Fruit fly (Drosophila melanogaster) whole organism, embryonic: Measurements from ENCODE around the gene CG17777.

ENCODE experiments used
- Atf3 ChIP-seq: fragments of 200-800 bp; sonication (Bioruptor generic); optimal IDR thresholded peaks from 3 replicates; lab custom pipeline; 2016; ENCODE audit warnings: missing biosample characterization, missing genetic modification characterization
- Atf6 ChIP-seq: fragments of 200-800 bp; sonication (Bioruptor generic); IDR thresholded peaks from 2 replicates; pipeline ENCODE4 v1.3.6; 2022; ENCODE audit warnings: missing biosample characterization, missing genetic modification characterization
- B-H1 ChIP-seq: fragments of 200-800 bp; sonication (Bioruptor generic); IDR thresholded peaks from 3 replicates; pipeline ENCODE4 v1.3.6; 2022; ENCODE audit warnings: missing biosample characterization, missing genetic modification characterization
- CG11456 ChIP-seq: fragments of 200-800 bp; sonication (Bioruptor generic); IDR thresholded peaks from 3 replicates; pipeline ENCODE4 v1.3.6; 2022; ENCODE audit warnings: missing biosample characterization, missing genetic modification characterization
- CG13123 ChIP-seq: fragments of 200-800 bp; sonication (Bioruptor generic); optimal IDR thresholded peaks from 2 replicates; lab custom pipeline; 2016; ENCODE audit warnings: missing biosample characterization, missing genetic modification characterization
- CG14710 ChIP-seq: fragments of 200-800 bp; sonication (Bioruptor generic); optimal IDR thresholded peaks from 3 replicates; lab custom pipeline; 2019; ENCODE audit warnings: missing biosample characterization, mild to moderate bottlenecking, missing genetic modification characterization, moderate library complexity
- CG17328 ChIP-seq: fragments of 200-800 bp; sonication (Bioruptor generic); IDR thresholded peaks from 2 replicates; pipeline ENCODE4 v1.3.6; 2022; ENCODE audit warnings: missing biosample characterization, missing genetic modification characterization
- CG2678 ChIP-seq: fragments of 200-800 bp; sonication (Bioruptor generic); optimal IDR thresholded peaks from 3 replicates; lab custom pipeline; 2019; ENCODE audit warnings: missing biosample characterization, mild to moderate bottlenecking, missing genetic modification characterization, moderate library complexity
- CG30403 ChIP-seq: fragments of 200-800 bp; sonication (Bioruptor generic); optimal IDR thresholded peaks from 3 replicates; lab custom pipeline; 2016; ENCODE audit warnings: missing biosample characterization, missing genetic modification characterization
- CG3065 ChIP-seq: fragments of 200-800 bp; sonication (Bioruptor generic); optimal IDR thresholded peaks from 2 replicates; lab custom pipeline; 2016; ENCODE audit warnings: missing biosample characterization, missing genetic modification characterization
- CG31365 ChIP-seq: fragments of 200-800 bp; sonication (Bioruptor generic); optimal IDR thresholded peaks from 2 replicates; lab custom pipeline; 2018; ENCODE audit warnings: missing biosample characterization, mild to moderate bottlenecking, missing genetic modification characterization
- CG3838 ChIP-seq: fragments of 200-800 bp; sonication (Bioruptor generic); optimal IDR thresholded peaks from 3 replicates; lab custom pipeline; 2016; ENCODE audit warnings: missing biosample characterization, missing genetic modification characterization
- CG3847 ChIP-seq: fragments of 200-800 bp; sonication (Bioruptor generic); IDR thresholded peaks from 2 replicates; pipeline ENCODE4 v1.3.6; 2022; ENCODE audit warnings: missing biosample characterization, missing genetic modification characterization
- CG42726 ChIP-seq: fragments of 200-800 bp; sonication (Bioruptor generic); IDR thresholded peaks from 2 replicates; pipeline ENCODE4 v1.3.6; 2022; ENCODE audit warnings: missing biosample characterization, missing genetic modification characterization; ENCODE audit not compliant: partially characterized antibody
- CG6175 ChIP-seq: fragments of 200-800 bp; sonication (Bioruptor generic); IDR thresholded peaks from 3 replicates; pipeline ENCODE4 v1.3.6; 2022; ENCODE audit warnings: missing biosample characterization, missing genetic modification characterization
- CG8765 ChIP-seq: fragments of 200-800 bp; sonication (Bioruptor generic); IDR thresholded peaks from 2 replicates; pipeline ENCODE4 v1.3.6; 2022; ENCODE audit warnings: missing biosample characterization, missing genetic modification characterization
- CG8944 ChIP-seq: fragments of 200-800 bp; sonication (Bioruptor generic); optimal IDR thresholded peaks from 3 replicates; lab custom pipeline; 2016; ENCODE audit warnings: missing biosample characterization, missing genetic modification characterization
- CG9817 ChIP-seq: fragments of 200-800 bp; sonication (Bioruptor generic); optimal IDR thresholded peaks from 2 replicates; lab custom pipeline; 2018; ENCODE audit warnings: missing biosample characterization, mild to moderate bottlenecking, missing genetic modification characterization, moderate library complexity
- Drgx ChIP-seq: fragments of 200-800 bp; sonication (Bioruptor generic); IDR thresholded peaks from 2 replicates; pipeline ENCODE4 v1.3.6; 2022; ENCODE audit warnings: missing biosample characterization, missing genetic modification characterization
- Gsc ChIP-seq: fragments of 200-800 bp; sonication (Bioruptor generic); IDR thresholded peaks from 2 replicates; pipeline ENCODE4 v1.3.6; 2022; ENCODE audit warnings: missing biosample characterization, missing genetic modification characterization
- HmgD ChIP-seq: fragments of 200-800 bp; sonication (Bioruptor generic); optimal IDR thresholded peaks from 3 replicates; lab custom pipeline; 2016; ENCODE audit warnings: missing biosample characterization, missing genetic modification characterization
- Mrtf ChIP-seq: fragments of 200-800 bp; sonication (Bioruptor generic); IDR thresholded peaks from 3 replicates; pipeline ENCODE4 v1.3.6; 2022; ENCODE audit warnings: missing biosample characterization, missing genetic modification characterization
- Opbp ChIP-seq: fragments of 200-800 bp; sonication (Bioruptor generic); IDR thresholded peaks from 3 replicates; pipeline ENCODE4 v1.3.6; 2022; ENCODE audit warnings: missing biosample characterization, missing genetic modification characterization; ENCODE audit not compliant: partially characterized antibody
- Poxn ChIP-seq: fragments of 200-800 bp; sonication (Bioruptor generic); IDR thresholded peaks from 2 replicates; pipeline ENCODE4 v1.3.6; 2022; ENCODE audit warnings: missing biosample characterization, missing genetic modification characterization
- Sry-β ChIP-seq: fragments of 200-800 bp; sonication (Bioruptor generic); optimal IDR thresholded peaks from 2 replicates; lab custom pipeline; 2018; ENCODE audit warnings: missing biosample characterization, mild to moderate bottlenecking, missing genetic modification characterization, moderate library complexity
- TFAM ChIP-seq: fragments of 200-800 bp; sonication (Bioruptor generic); optimal IDR thresholded peaks from 2 replicates; lab custom pipeline; 2017; ENCODE audit warnings: missing biosample characterization, missing genetic modification characterization, inconsistent platforms
- Taf1 ChIP-seq: fragments of 200-800 bp; sonication (Bioruptor generic); IDR thresholded peaks from 2 replicates; pipeline ENCODE4 v1.3.6; 2022; ENCODE audit warnings: missing biosample characterization, missing genetic modification characterization
- abd-A ChIP-seq: fragments of 200-800 bp; sonication (Bioruptor generic); optimal IDR thresholded peaks from 3 replicates; lab custom pipeline; 2019; ENCODE audit warnings: missing biosample characterization, mild to moderate bottlenecking, missing genetic modification characterization, moderate library complexity
- bab2 ChIP-seq: fragments of 200-800 bp; sonication (Bioruptor generic); optimal IDR thresholded peaks from 2 replicates; lab custom pipeline; 2016; ENCODE audit warnings: missing biosample characterization, missing genetic modification characterization
- bbx ChIP-seq: fragments of 200-800 bp; sonication (Bioruptor generic); IDR thresholded peaks from 2 replicates; pipeline ENCODE4 v1.3.6; 2022; ENCODE audit warnings: missing biosample characterization, missing genetic modification characterization; ENCODE audit not compliant: partially characterized antibody
- bcd ChIP-seq: fragments of 200-800 bp; sonication (Bioruptor generic); optimal IDR thresholded peaks from 2 replicates; lab custom pipeline; 2017; ENCODE audit warnings: missing biosample characterization, mild to moderate bottlenecking, missing genetic modification characterization
- corto ChIP-seq: fragments of 200-800 bp; sonication (Bioruptor generic); optimal IDR thresholded peaks from 2 replicates; lab custom pipeline; 2016; ENCODE audit warnings: missing biosample characterization, mild to moderate bottlenecking, missing genetic modification characterization, moderate library complexity
- croc ChIP-seq: fragments of 200-800 bp; sonication (Bioruptor generic); conservative IDR thresholded peaks from 3 replicates; pipeline ENCODE4 v1.3.6; 2022; ENCODE audit warnings: missing biosample characterization, missing genetic modification characterization
- da ChIP-seq: fragments of 200-800 bp; sonication (Bioruptor generic); optimal IDR thresholded peaks from 2 replicates; lab custom pipeline; 2016; ENCODE audit warnings: missing biosample characterization, missing genetic modification characterization
- ewg ChIP-seq: fragments of 200-800 bp; sonication (Bioruptor generic); optimal IDR thresholded peaks from 3 replicates; lab custom pipeline; 2017; ENCODE audit warnings: mild to moderate bottlenecking, missing biosample characterization, missing genetic modification reagents, missing genetic modification characterization
- fd64A ChIP-seq: fragments of 200-800 bp; sonication (Bioruptor generic); optimal IDR thresholded peaks from 3 replicates; lab custom pipeline; 2018; ENCODE audit warnings: missing biosample characterization, mild to moderate bottlenecking, missing genetic modification characterization
- knrl ChIP-seq: fragments of 200-800 bp; sonication (Bioruptor generic); IDR thresholded peaks from 3 replicates; pipeline ENCODE4 v1.3.6; 2022; ENCODE audit warnings: missing biosample characterization, missing genetic modification characterization; ENCODE audit not compliant: partially characterized antibody
- lov ChIP-seq, 2 experiments: fragments of 200-800 bp in 1 of 2; fragments of >200 bp in 1 of 2; sonication (Bioruptor generic) in 1 of 2; IDR thresholded peaks in 1 of 2; optimal IDR thresholded peaks in 1 of 2; 2 replicates in 1 of 2; 3 replicates in 1 of 2; pipeline versions ENCODE4 v1.3.6 to Lab custom; 2017 to 2022; ENCODE audit warnings: missing biosample characterization in 1 of 2, missing genetic modification characterization in 1 of 2
- nerfin-1 ChIP-seq: fragments of 200-800 bp; sonication (Bioruptor generic); optimal IDR thresholded peaks from 3 replicates; lab custom pipeline; 2019; ENCODE audit warnings: missing biosample characterization, mild to moderate bottlenecking, missing genetic modification characterization, moderate library complexity
- nmo ChIP-seq: fragments of 200-800 bp; sonication (Bioruptor generic); optimal IDR thresholded peaks from 2 replicates; lab custom pipeline; 2018; ENCODE audit warnings: missing biosample characterization, mild to moderate bottlenecking, missing genetic modification characterization, moderate library complexity
- otp ChIP-seq: fragments of 200-800 bp; sonication (Bioruptor generic); IDR thresholded peaks from 3 replicates; pipeline ENCODE4, ENCODE4 v1.3.6; 2022; ENCODE audit warnings: missing biosample characterization, missing genetic modification characterization
- pan ChIP-seq, 4 experiments: fragments of >200 bp in 3 of 4; fragments of 200-800 bp in 1 of 4; sonication (Bioruptor generic) in 1 of 4; optimal IDR thresholded peaks in 3 of 4; IDR thresholded peaks in 1 of 4; 2 replicates each; pipeline versions ENCODE4 v1.3.6 to Lab custom; 2017 to 2022; ENCODE audit warnings: missing biosample characterization in 2 of 4, missing genetic modification characterization in 2 of 4, mixed read lengths in 1 of 4
- sisA ChIP-seq: fragments of 200-800 bp; sonication (Bioruptor generic); IDR thresholded peaks from 2 replicates; pipeline ENCODE4 v1.3.6; 2022; ENCODE audit warnings: missing biosample characterization, missing genetic modification characterization
- slou ChIP-seq: fragments of 200-800 bp; sonication (Bioruptor generic); optimal IDR thresholded peaks from 3 replicates; lab custom pipeline; 2016; ENCODE audit warnings: missing biosample characterization, missing genetic modification characterization
- sr ChIP-seq: fragments of 200-800 bp; sonication (Bioruptor generic); IDR thresholded peaks from 3 replicates; pipeline ENCODE4 v1.3.6; 2022; ENCODE audit warnings: missing biosample characterization, missing genetic modification characterization
- ssp ChIP-seq: fragments of 200-800 bp; sonication (Bioruptor generic); IDR thresholded peaks from 2 replicates; pipeline ENCODE4 v1.3.6; 2022; ENCODE audit warnings: missing biosample characterization, missing genetic modification characterization
- ttk ChIP-seq: fragments of 200-800 bp; sonication (Bioruptor generic); IDR thresholded peaks from 2 replicates; pipeline ENCODE4 v2.1.2; 2022; ENCODE audit warnings: missing biosample characterization, missing genetic modification characterization
- vfl ChIP-seq: fragments of 200-800 bp; sonication (Bioruptor generic); optimal IDR thresholded peaks from 2 replicates; lab custom pipeline; 2016; ENCODE audit warnings: missing biosample characterization, missing genetic modification characterization
- wdn ChIP-seq: fragments of 200-800 bp; sonication (Bioruptor generic); IDR thresholded peaks from 2 replicates; pipeline ENCODE4 v1.3.6; 2022; ENCODE audit warnings: missing biosample characterization, missing genetic modification characterization
- wek ChIP-seq: fragments of 200-800 bp; sonication (Bioruptor generic); optimal IDR thresholded peaks from 3 replicates; lab custom pipeline; 2018; ENCODE audit warnings: missing biosample characterization, mild to moderate bottlenecking, missing genetic modification characterization, moderate library complexity
- wor ChIP-seq: fragments of 200-800 bp; sonication (Bioruptor generic); IDR thresholded peaks from 2 replicates; pipeline ENCODE4 v1.3.6; 2022; ENCODE audit warnings: missing biosample characterization, missing genetic modification characterization

CG17777 gene

DNA sequence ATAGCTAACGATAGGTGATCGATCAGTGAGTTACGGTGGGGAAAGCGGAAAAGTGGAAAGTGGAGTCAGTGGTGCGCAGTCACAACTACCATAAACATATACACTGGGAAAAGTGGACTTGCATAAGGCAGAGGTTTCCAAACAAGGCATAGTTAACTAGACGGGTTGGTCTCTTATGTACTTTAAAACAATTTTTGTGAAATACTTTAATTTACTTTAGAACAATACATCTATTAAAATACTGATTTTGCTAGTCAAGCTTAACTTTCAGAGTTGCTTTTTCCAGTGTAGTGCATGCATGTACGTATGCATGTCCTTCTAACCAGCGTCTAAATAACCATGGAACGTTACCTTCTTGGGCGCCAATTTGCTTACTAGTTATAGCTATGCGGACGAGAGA, 33.2 kb downstream of the CG17777 start (continued):
- TF ChIP-seq CG13123 (no peak), sr (GFP tag; lab: Robert Waterston, UW) (no peak), Mrtf (GFP tag; lab: Robert Waterston, UW) (no peak), fd64A (no peak), B-H1 (no peak), corto (GFP tag; lab: Kevin White, UChicago) (no peak), CG8765 (GFP tag; lab: Robert Waterston, UW) (no peak), abd-A (tag; lab: Kevin White, UChicago) (no peak), CG17328 (GFP tag; lab: Robert Waterston, UW) (0 out of 2 replicates have a peak, but pooled peaks have one; percentile 21), da (GFP tag; lab: Kevin White, UChicago) (no peak), nmo (GFP tag; lab: Kevin White, UChicago) (peak; percentile 17), CG11456 (GFP tag; lab: Robert Waterston, UW) (no peak), Gsc (no peak), croc (GFP tag; lab: Robert Waterston, UW) (no peak), pan (optimal IDR thresholded peaks at IDR 0.05; lab: Kevin White, UChicago) (no peak), pan (GFP tag; optimal IDR thresholded peaks at IDR 0.05 in 1 of 2, IDR thresholded peaks at IDR 0.05 in 1 of 2) (no peak), CG2678 (tag; lab: Kevin White, UChicago) (peak; percentile 22), CG42726 (GFP tag; lab: Robert Waterston, UW) (no peak), vfl (no peak), knrl (no peak), ewg (GFP tag; lab: Kevin White, UChicago) (peak; percentile 8), HmgD (GFP tag; lab: Kevin White, UChicago) (no peak), ttk (GFP tag; lab: Robert Waterston, UW) (0 out of 2 replicates have a peak, but pooled peaks have one; percentile 7), Opbp (GFP tag; lab: Robert Waterston, UW) (no peak), lov (optimal IDR thresholded peaks at IDR 0.05; lab: Kevin White, UChicago) (no peak), lov (GFP tag; IDR thresholded peaks at IDR 0.05; lab: Robert Waterston, UW) (no peak), sisA (no peak), wor (GFP tag; lab: Robert Waterston, UW) (no peak), CG30403 (GFP tag; lab: Kevin White, UChicago) (no peak), CG14710 (no peak), bcd (GFP tag; lab: Kevin White, UChicago) (no peak), Drgx (GFP tag; lab: Robert Waterston, UW) (peak; percentile 51), CG8944 (GFP tag; lab: Kevin White, UChicago) (no peak), wek (no peak), CG3838 (GFP tag; lab: Kevin White, UChicago) (no peak), Sry-β (GFP tag; lab: Kevin White, UChicago) (no peak), Atf3 (GFP tag; lab: Kevin White, UChicago) (no peak), CG3847 (GFP tag; lab: Robert Waterston, UW) (no peak), bab2 (GFP tag; lab: Kevin White, UChicago) (no peak), nerfin-1 (tag; lab: Kevin White, UChicago) (no peak), bbx (GFP tag; lab: Robert Waterston, UW) (no peak), CG31365 (tag; lab: Kevin White, UChicago) (no peak), Poxn (no peak), CG6175 (no peak), CG3065 (no peak), wdn (no peak), ssp (GFP tag; lab: Robert Waterston, UW) (0 out of 2 replicates have a peak, but pooled peaks have one; percentile 14), Atf6 (GFP tag; lab: Robert Waterston, UW) (no peak), TFAM (no peak), slou (GFP tag; lab: Kevin White, UChicago) (no peak), Taf1 (GFP tag; lab: Robert Waterston, UW) (no peak), otp (GFP tag; lab: Robert Waterston, UW) (no peak), CG9817 (tag; lab: Kevin White, UChicago) (no peak)
